Worm (Caenorhabditis elegans) whole organism, midembryonic: ENCODE measurements around the gene F32B6.4.

ENCODE experiments used
- T22C8.4 ChIP-seq: fragments of 200-800 bp; sonication (Bioruptor generic); IDR thresholded peaks from 2 replicates; pipeline ENCODE4 v1.3.6; 2022; ENCODE audit warnings: missing genetic modification characterization, missing compliant biosample characterization
- cog-1 ChIP-seq: sonication (generic microtip); optimal IDR thresholded peaks from 2 replicates; lab custom pipeline; 2016; ENCODE audit warnings: missing genetic modification characterization, missing compliant biosample characterization
- flt-1 ChIP-seq: fragments of 200-800 bp; sonication (Bioruptor generic); IDR thresholded peaks from 2 replicates; pipeline ENCODE4 v1.3.6; 2022; ENCODE audit warnings: missing genetic modification characterization, missing compliant biosample characterization
- klf-2 ChIP-seq: fragments of 200-800 bp; sonication (Bioruptor generic); conservative IDR thresholded peaks from 2 replicates; pipeline ENCODE4 v1.3.6; 2022; ENCODE audit warnings: missing genetic modification reagents, missing genetic modification characterization, missing compliant biosample characterization
- med-1 ChIP-seq: sonication (generic microtip); optimal IDR thresholded peaks from 2 replicates; lab custom pipeline; 2017; ENCODE audit warnings: missing genetic modification characterization, mild to moderate bottlenecking, missing compliant biosample characterization, antibody characterized with exemption, missing genetic modification reagents; ENCODE audit not compliant: insufficient read depth
- ref-1 ChIP-seq: fragments of 200-800 bp; sonication (Bioruptor generic); conservative IDR thresholded peaks from 2 replicates; pipeline ENCODE4 v1.3.6; 2022; ENCODE audit warnings: missing genetic modification reagents, missing genetic modification characterization, missing compliant biosample characterization
- tab-1 ChIP-seq: fragments of 200-800 bp; sonication (Bioruptor generic); IDR thresholded peaks from 2 replicates; pipeline ENCODE4 v1.3.6; 2022; ENCODE audit warnings: missing genetic modification characterization, missing compliant biosample characterization
- ztf-23 ChIP-seq: fragments of 200-800 bp; sonication (Bioruptor generic); IDR thresholded peaks from 2 replicates; pipeline ENCODE4 v1.3.6; 2022; ENCODE audit warnings: missing genetic modification reagents, missing genetic modification characterization, missing compliant biosample characterization
- ztf-29 ChIP-seq: fragments of 200-800 bp; sonication (Bioruptor generic); IDR thresholded peaks from 2 replicates; pipeline ENCODE4 v1.3.6; 2022; ENCODE audit warnings: missing genetic modification reagents, missing genetic modification characterization, missing compliant biosample characterization

Gene F32B6.4

DNA sequence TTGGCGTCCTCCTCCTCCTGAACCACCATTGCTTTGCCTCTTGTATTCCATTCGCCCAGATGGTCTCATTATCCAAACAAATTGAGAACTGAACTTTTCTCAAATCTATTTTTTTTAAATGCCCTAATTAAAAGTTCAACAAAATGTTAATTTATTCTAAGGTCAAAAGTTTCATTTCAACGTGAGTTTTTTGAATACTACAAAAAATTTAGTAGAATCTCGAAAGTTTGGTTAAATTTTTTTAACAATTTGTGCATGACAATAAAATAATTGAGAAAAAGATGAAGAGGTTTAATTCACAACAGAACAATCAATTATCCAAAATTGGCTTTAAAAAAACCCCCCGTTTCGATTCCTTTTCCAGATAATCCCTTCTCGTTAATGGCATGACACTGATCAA, at the start of gene F32B6.4:
TSS of gene F32B6.4 (minus strand) at position 101 of the 400 bp plus-strand sequence.
- TF ChIP-seq T22C8.4 (GFP tag; lab: Robert Waterston, UW) (no peak), ref-1 (GFP tag; lab: Robert Waterston, UW) (no peak), klf-2 (GFP tag; lab: Robert Waterston, UW) (no peak), ztf-23 (GFP tag; lab: Robert Waterston, UW) (no peak), flt-1 (GFP tag; lab: Robert Waterston, UW) (no peak), tab-1 (GFP tag; lab: Robert Waterston, UW) (no peak), cog-1 (no peak), ztf-29 (no peak), med-1 (GFP tag; lab: Kevin White, UChicago) (no peak)

DNA sequence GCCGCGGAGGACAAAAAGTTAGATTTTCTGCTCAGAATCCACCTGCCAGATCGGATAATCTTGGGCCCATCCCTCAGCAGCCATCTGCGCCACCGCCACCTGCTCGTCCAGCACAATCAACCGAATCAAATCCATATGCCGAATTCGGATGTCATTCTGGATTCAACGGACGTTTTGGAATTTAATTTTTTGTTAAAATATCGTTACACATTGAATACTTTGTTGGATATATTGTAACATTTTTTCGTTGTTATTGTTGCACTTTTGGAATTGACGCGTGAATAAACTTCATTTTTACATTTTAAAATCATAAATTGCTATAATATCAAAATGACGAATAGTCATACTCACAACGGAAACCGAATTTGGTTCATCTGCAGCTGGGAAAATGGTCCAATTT, 41.7 kb upstream of the F32B6.4 start, which contains the start of gene spe-29:
TSS of gene spe-29 (plus strand) at position 301 of the 400 bp plus-strand sequence.
- TF ChIP-seq med-1 (GFP tag; lab: Kevin White, UChicago), result no peak
- TF ChIP-seq T22C8.4 (GFP tag; lab: Robert Waterston, UW), result no peak
- TF ChIP-seq ztf-29, result no peak
- TF ChIP-seq ref-1 (GFP tag; lab: Robert Waterston, UW), result no peak
- TF ChIP-seq cog-1, result no peak
- no peak for TF ChIP-seq tab-1 (GFP tag; lab: Robert Waterston, UW)
- TF ChIP-seq klf-2 (GFP tag; lab: Robert Waterston, UW), result no peak
- no peak for TF ChIP-seq flt-1 (GFP tag; lab: Robert Waterston, UW)
- TF ChIP-seq ztf-23 (GFP tag; lab: Robert Waterston, UW), result no peak

DNA sequence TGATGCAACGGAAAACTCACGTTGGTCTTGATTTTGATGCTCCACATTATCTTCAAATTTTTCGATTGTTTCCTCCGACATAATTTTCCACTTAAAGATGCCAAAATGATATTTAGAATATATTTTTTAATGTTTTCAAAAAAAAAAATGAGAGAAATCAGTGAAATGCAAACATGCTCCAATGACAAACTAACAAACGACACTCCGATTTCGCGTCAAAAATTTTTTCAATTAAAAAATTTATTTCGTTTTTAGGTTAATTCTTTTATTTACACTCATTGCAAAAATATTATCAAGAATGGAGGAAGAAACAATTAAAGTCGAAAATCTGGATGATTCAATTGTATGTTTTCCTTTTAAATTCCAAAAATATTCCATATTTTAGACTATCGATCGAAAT, 40.2 kb upstream of the F32B6.4 start, which contains the start of the genes trmt-10A and F25H8.2:
TSS of gene trmt-10A (minus strand) at position 159 of the 400 bp plus-strand sequence.
TSS of gene F25H8.2 (plus strand) at position 181 of the 400 bp plus-strand sequence.
- TF ChIP-seq cog-1, result no peak
- TF ChIP-seq T22C8.4 (GFP tag; lab: Robert Waterston, UW), result no peak
- TF ChIP-seq ref-1 (GFP tag; lab: Robert Waterston, UW), result no peak
- no peak for TF ChIP-seq flt-1 (GFP tag; lab: Robert Waterston, UW)
- TF ChIP-seq klf-2 (GFP tag; lab: Robert Waterston, UW), result no peak
- TF ChIP-seq ztf-29, result no peak
- TF ChIP-seq med-1 (GFP tag; lab: Kevin White, UChicago), result no peak

DNA sequence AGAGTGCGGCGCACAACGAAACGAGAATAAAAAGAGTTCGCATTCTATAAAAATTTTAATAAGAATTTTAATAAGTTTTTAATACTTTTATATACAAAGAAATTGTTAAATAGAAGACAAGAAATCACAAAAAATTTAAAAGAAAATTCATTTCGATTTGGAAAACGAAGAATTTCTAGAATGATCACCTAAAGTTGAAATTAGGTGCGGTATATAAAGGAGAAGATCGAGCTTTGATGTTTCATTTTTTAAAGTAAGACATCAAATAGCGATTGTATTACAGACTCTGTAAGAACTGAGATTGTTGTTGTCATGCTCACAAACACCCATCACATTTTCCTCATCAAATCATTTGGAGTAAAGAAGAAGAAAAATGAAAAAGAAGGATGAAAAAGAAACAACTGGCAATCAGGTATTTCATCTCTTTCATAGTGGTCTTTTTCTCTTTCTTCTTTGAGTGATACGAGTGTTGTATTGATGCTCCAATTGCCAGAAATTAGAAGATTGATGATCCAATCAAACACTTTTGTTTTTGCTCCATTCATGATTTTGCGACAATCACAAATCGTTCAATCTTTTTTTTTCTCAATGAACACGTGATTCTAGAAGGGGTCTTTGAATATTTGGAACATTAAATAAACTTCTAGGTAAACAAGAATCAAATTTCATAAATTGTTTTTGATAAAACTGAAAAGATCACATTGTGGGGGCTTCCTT, 36.5 kb upstream of the F32B6.4 start, which contains the start of gene dur-1:
TSS of gene dur-1 (minus strand) at position 51 of the 717 bp plus-strand sequence.
- TF ChIP-seq tab-1 (GFP tag; lab: Robert Waterston, UW), result no peak
- TF ChIP-seq cog-1, result no peak
- TF ChIP-seq ref-1 (GFP tag; lab: Robert Waterston, UW), result no peak
- TF ChIP-seq ztf-29, result no peak
- TF ChIP-seq med-1 (GFP tag; lab: Kevin White, UChicago), result no peak
- no peak for TF ChIP-seq T22C8.4 (GFP tag; lab: Robert Waterston, UW)
- no peak for TF ChIP-seq ztf-23 (GFP tag; lab: Robert Waterston, UW)
- no peak for TF ChIP-seq klf-2 (GFP tag; lab: Robert Waterston, UW)
- no peak for TF ChIP-seq flt-1 (GFP tag; lab: Robert Waterston, UW)

DNA sequence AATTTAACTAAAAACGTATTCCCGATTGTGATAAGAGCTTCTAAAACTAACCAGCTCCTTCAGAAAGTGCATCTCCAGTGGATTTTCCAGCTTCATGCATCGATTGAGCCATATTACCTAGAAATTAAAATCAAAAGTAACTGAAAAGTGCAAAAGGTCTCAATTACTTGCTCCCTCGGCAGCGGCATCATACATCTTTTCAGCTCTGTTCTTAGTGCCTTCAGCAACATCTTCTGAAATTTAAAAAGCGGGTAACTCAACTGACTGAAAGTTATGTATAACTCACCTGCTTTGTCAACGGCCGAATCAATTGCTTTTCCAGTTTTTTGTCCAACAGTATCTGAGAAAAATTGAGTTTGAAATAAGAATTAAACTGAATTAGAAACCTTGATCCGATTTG, 32.6 kb upstream of the F32B6.4 start:
- TF ChIP-seq ref-1 (GFP tag; lab: Robert Waterston, UW), result no peak
- TF ChIP-seq ztf-29, result no peak
- TF ChIP-seq T22C8.4 (GFP tag; lab: Robert Waterston, UW), result no peak
- TF ChIP-seq ztf-23 (GFP tag; lab: Robert Waterston, UW), result no peak
- no peak for TF ChIP-seq flt-1 (GFP tag; lab: Robert Waterston, UW)
- no peak for TF ChIP-seq tab-1 (GFP tag; lab: Robert Waterston, UW)
- no peak for TF ChIP-seq klf-2 (GFP tag; lab: Robert Waterston, UW)
- TF ChIP-seq cog-1, result no peak
- no peak for TF ChIP-seq med-1 (GFP tag; lab: Kevin White, UChicago)

DNA sequence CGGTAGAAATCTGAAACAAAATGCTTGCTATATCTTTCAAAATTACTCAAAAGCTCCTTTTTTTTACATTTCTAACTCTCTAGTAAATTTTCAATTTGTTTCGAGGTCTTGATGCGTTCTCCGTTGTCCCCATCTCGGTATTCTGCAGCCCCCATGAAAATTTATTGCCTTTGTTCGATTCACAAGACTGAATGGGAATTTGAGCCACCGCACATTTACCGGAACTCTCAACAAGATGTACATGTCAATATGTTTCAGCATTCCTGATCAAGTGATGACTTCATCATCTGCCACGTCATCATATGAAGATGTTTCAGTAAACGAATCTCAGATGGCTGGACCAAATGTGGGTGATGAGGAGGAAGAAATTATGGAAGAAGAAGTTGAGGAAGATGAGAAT, 28.6 kb upstream of the F32B6.4 start:
- TF ChIP-seq T22C8.4 (GFP tag; lab: Robert Waterston, UW), result no peak
- no peak for TF ChIP-seq tab-1 (GFP tag; lab: Robert Waterston, UW)
- TF ChIP-seq med-1 (GFP tag; lab: Kevin White, UChicago), result no peak
- TF ChIP-seq flt-1 (GFP tag; lab: Robert Waterston, UW), result no peak
- no peak for TF ChIP-seq klf-2 (GFP tag; lab: Robert Waterston, UW)
- TF ChIP-seq cog-1, result no peak
- no peak for TF ChIP-seq ztf-29
- no peak for TF ChIP-seq ref-1 (GFP tag; lab: Robert Waterston, UW)
- TF ChIP-seq ztf-23 (GFP tag; lab: Robert Waterston, UW), result no peak

DNA sequence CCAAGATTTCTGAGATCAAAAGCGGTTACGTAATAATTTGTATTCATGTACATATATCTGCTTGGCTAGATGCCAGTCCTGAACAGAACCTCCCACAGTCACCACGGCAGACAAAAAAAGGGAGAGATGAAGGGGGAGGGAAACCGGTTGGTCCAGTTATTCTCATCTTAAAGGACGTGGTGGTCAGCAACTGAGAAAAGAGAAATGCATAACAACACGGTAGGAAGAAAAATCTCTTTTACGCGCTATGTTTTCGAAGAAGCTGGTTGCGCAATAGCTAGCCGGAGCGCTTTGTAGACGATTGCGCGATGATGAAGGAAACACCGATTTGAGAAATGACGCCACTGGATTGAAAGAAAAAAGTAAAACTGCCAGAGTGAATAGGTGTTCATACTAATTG, 26.2 kb upstream of the F32B6.4 start:
- TF ChIP-seq ztf-23 (GFP tag; lab: Robert Waterston, UW) (no peak), ztf-29 (no peak), med-1 (GFP tag; lab: Kevin White, UChicago) (no peak), klf-2 (GFP tag; lab: Robert Waterston, UW) (no peak), cog-1 (no peak), flt-1 (GFP tag; lab: Robert Waterston, UW) (no peak), T22C8.4 (GFP tag; lab: Robert Waterston, UW) (no peak), tab-1 (GFP tag; lab: Robert Waterston, UW) (no peak), ref-1 (GFP tag; lab: Robert Waterston, UW) (no peak)

DNA sequence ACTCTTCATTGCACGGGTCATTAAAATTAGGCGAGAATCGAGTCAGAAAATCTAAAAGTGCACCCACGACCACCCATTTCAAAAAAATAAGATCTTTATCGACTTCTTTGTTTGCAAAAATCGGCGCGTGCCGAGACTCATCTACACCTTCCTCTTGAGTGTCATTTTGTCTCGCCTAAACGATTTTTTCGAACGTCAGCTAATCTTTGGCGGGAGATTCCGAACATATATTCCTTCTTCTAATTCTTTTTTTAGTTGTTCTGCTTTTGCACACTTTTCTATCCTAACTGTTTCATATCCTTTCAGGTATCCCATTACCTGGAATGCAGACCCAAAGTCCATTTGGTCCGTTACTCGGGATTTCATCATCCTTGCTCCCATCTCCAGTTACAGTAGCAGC, 24.4 kb upstream of the F32B6.4 start, which contains the start of gene bed-3:
TSS of gene bed-3 (plus strand) at position 301 of the 400 bp plus-strand sequence.
- TF ChIP-seq ref-1 (GFP tag; lab: Robert Waterston, UW) (no peak), flt-1 (GFP tag; lab: Robert Waterston, UW) (no peak)

DNA sequence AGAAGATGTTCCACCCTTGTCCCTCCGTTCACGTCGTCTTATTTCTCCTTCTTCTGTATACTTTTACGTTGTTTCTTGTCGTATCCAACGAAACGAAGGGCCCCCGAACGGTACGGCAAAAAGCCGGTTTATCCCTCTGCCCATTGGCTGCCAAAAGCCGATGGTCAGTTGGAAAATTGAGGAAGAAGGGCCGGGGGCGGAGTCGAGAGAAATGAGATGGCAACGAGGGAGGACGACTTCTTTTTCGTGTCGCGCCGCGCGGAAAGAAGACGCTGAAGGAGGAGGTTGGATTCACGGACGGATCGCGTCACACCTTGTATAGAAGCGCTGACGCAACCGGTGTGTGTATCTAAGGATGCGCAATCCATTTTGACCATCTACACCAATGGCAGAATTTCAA, 23.3 kb upstream of the F32B6.4 start:
- TF ChIP-seq T22C8.4 (GFP tag; lab: Robert Waterston, UW) (no peak), ztf-23 (GFP tag; lab: Robert Waterston, UW) (no peak), med-1 (GFP tag; lab: Kevin White, UChicago) (no peak), ztf-29 (no peak), flt-1 (GFP tag; lab: Robert Waterston, UW) (no peak), cog-1 (no peak), tab-1 (GFP tag; lab: Robert Waterston, UW) (no peak), klf-2 (GFP tag; lab: Robert Waterston, UW) (no peak), ref-1 (GFP tag; lab: Robert Waterston, UW) (no peak)
